Fruit fly (Drosophila melanogaster) S2 (cell line): ENCODE results near the gene Jhbp3.

ENCODE experiments used
- CG8478 ChIP-seq: fragments of >200 bp; optimal IDR thresholded peaks from 2 replicates; lab custom pipeline; 2018
- CTCF ChIP-seq, 2 experiments: fragments of >200 bp; optimal IDR thresholded peaks; 2 replicates each; lab custom pipeline; 2018

The Jhbp3 gene

DNA sequence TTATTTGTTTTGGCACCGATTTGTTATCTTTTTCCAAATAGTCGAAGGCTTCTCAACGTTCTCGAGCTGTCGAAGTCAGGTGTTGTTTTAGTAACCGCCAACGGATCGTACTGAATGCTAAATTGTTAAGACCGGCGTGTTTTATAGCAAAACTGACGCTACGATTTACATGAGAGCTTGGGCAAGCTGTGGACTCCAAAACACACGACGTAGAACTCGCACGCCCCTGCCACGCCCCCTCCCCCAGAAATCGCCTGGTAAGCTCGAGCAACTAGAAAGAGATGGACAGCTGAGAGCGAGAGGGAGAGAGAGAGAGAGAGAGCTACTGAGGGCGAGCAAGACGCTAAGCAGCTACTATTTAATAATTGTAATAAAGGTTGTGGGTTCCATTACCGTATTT lies at the start of gene Jhbp3:
Jhbp3 (minus strand) TSS at position 101 of the 400 bp plus-strand sequence.
- TF ChIP-seq CG8478 (no peak), CTCF (optimal IDR thresholded peaks at IDR 0.05; lab: Kevin White, UChicago) (no peak)

DNA sequence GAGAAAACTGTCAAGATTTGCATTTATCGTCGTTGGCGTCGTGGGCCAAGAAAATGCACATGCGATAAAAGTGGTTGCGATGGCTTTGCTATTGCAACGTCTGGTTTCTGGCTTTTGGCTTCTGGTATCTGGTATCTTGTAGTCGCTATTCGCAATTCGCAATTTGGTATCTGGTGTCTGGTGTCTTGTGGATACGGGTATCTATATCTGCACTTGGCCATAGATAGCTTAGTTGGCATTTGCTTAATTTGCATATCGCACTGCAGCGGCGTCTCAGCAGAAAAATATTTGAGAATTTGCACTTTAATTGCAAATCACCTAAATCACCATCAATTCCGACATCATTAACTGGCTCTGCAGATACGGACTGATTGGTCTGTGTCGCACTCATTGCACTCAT lies 45.6 kb upstream of the Jhbp3 start:
- TF ChIP-seq CTCF (optimal IDR thresholded peaks at IDR 0.05; lab: Kevin White, UChicago) (no peak), CG8478 (no peak)

DNA sequence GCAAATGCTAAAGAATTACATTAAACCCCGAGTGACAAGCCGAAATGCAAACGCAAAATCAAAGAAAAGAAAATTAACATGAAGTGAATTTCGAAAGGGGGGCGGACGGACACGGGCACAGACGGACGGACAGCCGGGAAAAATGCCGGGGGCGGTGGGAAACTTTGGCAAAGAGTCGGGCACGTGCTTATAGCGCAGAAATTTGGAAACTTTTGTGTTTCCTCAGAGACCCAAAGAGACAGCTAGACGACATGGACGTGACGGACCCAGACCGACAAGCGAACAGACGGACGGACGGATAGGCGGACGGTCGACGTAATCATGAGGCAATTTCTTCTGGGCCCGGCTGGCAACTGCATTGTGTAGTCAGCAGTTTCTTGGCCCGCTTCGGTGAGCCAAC lies 43.7 kb upstream of the Jhbp3 start:
- no peak for TF ChIP-seq CTCF (optimal IDR thresholded peaks at IDR 0.05; lab: Kevin White, UChicago)
- no peak for TF ChIP-seq CG8478

DNA sequence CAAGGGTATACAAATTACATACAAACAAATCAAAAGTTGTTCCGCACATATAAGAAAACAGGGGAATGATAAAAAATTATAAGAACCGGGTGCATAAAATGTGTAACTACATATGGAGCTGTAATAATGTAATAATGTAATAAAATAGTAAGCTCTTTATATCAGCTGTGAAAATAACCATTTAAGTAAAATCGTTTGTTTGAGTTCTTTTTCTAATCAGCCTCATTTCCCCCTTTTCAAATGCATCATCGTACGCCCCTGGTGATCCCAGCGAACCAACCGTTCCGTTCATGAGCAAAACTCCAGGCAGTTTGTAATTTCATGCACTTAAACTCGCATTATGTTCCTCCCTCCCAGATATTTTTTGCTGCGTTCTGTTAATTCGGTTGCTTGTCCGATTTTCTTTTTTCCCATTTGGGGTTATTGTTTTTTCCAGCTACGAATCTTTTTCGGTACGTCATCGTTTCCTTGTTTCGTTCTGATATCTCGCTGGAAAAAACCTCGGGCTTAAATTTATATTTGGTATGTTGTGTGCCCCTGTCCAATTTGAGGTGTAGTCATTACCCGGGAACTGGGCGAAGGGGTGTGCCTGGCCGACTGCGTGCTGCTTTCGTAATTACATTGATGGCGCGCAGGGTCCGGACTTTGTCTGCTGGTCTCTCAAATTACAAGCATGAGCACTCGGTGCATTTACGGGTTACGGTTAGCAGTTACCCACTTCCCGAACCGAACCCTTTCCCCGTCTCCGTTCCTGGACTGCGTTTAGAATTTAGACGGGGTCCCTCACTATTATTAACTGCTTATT lies 42.5 kb upstream of the Jhbp3 start:
- TF ChIP-seq CG8478 (no peak), CTCF (optimal IDR thresholded peaks at IDR 0.05; lab: Kevin White, UChicago) (no peak)

DNA sequence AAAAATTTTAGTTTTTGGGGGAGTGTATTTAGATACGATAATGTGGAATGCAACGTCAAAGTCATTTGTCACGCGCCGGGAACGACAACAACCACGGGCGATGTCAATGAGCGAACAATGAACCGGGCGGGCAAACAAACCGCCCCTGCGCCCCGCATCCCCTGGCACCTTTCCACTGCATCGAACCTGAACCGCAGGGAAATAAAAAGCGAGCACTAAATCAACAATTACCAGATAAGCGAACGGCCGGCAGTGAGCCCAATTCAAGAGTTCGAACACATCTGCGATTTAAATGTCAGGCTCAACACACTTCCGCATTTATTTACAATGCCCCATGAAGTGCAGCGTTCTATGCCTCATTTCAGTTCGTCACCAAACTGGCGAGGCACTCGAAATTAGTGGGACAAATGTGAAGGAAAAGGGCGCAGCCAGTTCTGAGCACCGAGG lies 41.5 kb upstream of the Jhbp3 start:
- TF ChIP-seq CTCF (optimal IDR thresholded peaks at IDR 0.05; lab: Kevin White, UChicago) (no peak), CG8478 (no peak)

DNA sequence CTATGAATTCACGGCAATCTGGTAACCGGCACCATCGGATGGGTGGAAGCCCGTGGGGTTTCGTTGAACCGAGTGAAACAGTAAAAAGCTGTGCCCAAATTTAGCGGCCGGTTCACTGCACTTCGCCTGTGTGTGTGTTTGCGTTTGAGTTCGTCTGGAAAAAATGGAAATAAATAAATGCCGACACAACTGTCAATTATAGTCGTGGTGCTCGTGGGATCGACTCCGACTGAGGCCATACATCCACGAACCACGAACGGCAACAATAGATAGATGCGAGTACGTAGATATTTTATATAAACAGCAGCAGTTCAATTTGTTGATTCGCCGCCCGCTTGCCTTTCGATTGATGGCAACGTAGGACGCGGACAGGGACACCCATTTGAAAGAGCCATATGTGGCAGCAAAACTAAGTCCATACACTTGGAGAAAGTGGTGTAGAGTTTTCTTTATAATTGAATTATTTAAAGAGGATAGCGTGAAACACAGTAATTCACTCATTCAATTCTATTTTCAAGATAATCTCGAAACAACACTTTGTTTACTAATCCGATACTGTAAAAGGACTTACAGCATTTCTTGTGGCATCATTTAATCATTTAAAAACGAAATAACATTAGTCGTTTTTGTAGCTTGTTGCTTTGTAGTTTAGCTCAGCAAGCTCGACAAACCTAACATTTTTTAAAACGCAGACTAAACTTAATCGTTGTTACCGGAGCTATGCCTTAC lies 40.7 kb upstream of the Jhbp3 start:
- no peak for TF ChIP-seq CG8478
- no peak for TF ChIP-seq CTCF (optimal IDR thresholded peaks at IDR 0.05; lab: Kevin White, UChicago)

DNA sequence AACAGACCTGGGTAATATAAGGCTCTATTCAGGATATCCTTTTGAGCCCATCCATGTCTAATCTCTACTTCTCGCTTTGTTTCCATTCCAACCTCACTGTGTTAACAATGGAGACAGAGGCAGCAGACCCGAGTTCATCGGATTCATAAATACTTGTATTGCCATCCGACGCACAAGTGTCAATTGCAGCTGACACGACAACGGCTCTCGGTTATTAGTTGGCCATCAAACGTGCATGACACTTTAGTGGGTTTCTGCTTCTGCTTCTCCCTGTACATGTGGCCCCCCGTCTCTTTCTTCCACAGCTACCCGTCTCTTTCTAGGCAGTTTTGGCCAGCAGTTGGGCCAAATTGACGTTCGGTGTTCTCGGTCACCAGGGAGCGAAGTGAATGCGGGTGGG lies 39.6 kb upstream of the Jhbp3 start:
- TF ChIP-seq CTCF (optimal IDR thresholded peaks at IDR 0.05; lab: Kevin White, UChicago) (no peak), CG8478 (no peak)

DNA sequence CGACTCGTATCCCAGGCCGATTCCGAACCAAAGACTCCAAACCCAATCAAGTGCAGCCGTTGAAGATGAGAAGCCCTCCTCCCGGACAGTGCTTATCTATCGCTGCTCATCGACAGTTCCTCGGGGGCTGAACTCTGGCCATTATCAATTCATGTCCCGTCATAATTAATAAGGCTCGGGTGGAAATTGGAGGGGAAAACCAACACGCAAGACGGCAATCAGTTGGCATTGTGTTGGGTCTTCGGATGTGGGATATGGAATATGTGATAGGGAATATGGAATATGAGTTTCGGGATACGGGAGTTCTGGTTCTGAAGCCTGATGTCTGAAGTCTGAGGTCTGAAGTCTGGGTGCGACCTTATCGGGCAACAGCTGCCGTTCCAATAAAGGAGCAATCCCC lies 38.3 kb upstream of the Jhbp3 start:
- TF ChIP-seq CTCF (optimal IDR thresholded peaks at IDR 0.05; lab: Kevin White, UChicago), result no peak
- no peak for TF ChIP-seq CG8478

DNA sequence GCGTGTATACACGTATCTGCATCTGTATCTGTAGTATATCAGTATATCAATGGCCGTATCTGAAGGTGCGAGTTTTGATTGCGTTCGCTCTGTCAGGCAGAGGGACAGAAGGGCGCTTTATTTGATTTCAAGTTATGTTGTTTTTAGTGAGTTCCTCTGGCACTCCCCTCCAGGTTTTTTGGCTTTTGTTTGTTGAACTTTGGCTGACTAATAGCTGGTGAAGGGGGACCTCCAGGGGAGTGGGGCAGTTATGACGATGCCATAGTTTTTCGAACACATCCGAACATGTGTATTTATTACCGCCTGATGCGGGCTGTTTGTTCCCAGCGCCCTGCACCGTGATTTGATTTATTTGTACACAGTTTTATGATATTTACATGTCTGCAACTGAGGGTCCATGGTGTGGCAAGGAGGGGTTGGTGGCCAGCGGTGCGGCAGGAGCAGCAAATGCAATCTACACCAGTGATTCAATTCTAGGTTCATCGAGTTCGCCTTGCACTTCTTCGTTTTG lies 37.2 kb upstream of the Jhbp3 start:
- TF ChIP-seq CG8478 (no peak), CTCF (optimal IDR thresholded peaks at IDR 0.05; lab: Kevin White, UChicago) (no peak)

DNA sequence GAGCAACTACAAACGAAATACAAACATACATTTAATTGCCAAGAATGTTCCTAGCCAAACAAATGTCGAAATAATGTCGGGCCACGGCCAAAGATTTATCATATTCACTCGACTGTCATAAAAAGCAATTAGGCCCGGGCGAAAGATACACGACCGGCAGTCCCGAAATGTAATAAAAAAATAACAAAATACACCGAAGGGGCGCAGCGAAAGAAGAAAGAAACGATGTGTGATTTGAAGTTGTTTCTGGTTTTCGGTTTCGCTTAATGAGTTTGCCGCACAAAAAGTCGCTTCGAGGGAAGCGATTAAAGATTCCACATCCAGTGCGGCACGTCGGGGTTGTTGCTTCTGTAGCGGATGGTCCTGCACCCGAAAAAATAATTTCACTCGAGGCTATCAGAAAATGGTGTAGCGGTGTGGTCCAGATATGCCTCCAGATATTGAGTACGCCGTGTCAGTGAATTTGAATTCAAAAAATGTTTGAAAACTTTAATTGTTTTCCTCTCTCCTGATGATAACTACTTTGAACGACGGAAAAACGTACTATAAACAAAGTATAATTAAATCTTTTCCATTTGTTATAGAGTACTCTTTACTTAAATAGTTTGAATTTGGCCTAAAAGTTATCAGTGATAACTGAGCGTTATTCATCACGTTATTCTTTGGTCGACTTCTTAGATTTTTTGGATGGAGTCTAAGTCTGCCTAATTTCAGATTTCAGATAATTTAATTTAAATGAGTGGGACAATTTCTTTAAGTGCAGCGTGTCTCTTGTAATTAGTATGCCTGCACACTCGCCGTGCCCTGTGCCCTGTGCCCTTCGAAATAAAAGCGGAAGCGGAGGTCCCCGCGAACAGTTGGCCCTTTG lies 34.3 kb upstream of the Jhbp3 start:
- TF ChIP-seq CTCF (optimal IDR thresholded peaks at IDR 0.05; lab: Kevin White, UChicago), result no peak
- TF ChIP-seq CG8478, result no peak

DNA sequence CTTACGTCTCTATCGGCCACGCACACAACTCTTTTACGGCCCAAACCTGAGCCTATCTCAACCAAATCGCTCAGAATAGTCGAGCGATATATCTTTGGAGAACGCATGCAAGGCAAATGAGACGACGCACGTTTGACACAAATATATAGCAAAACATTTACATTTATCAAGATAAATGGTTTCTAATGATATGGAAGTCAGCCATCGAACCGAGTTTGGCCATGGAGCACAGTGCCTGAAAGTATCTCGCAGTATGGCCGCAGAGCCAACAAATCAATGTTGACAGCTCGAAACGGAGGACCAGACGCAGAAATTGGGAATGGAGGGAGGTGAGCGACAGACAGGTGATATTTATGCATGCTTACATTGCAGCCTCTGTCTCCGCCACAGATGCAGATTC lies 32.4 kb upstream of the Jhbp3 start:
- no peak for TF ChIP-seq CTCF (optimal IDR thresholded peaks at IDR 0.05; lab: Kevin White, UChicago)
- TF ChIP-seq CG8478, result no peak

DNA sequence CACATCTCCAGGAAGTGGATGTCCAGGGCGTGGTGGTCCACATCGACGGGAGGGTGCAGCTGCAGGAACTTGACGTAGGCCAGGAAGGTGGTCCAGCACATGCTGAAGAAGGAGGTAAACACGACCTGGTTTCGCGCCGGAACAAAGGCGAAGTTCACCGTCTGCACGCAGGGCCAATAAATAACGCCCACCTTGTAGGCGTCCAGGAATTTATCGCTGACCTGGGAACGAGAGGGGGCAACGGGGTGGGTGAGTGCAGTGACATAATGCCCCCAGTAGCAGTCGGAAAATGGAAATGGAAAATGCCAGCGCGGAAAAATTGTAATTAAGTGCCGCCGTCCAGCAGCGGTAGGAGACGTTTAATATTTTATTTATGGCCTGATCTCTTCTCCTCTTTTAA lies 31.6 kb upstream of the Jhbp3 start:
- TF ChIP-seq CTCF (optimal IDR thresholded peaks at IDR 0.05; lab: Kevin White, UChicago), result no peak
- no peak for TF ChIP-seq CG8478

DNA sequence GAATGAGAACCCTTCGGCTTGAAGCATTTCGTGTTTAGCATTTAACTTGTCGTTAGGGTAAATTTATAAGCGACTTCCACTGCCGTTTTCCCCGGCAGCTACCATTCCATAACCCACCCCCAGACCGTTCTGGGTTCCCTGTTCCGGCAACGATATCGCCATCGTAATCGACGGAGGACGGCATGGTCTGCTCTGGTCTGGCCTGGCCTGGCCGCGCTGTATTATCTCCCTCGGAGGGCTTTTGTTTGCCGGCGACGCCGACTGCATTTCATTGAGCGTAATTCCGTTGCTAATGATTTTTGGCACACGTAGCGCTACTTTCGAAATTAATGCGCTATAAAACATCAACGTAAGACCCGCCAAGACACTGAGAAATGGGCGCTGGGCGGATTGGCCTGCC lies 29.6 kb upstream of the Jhbp3 start:
- no peak for TF ChIP-seq CTCF (optimal IDR thresholded peaks at IDR 0.05; lab: Kevin White, UChicago)

DNA sequence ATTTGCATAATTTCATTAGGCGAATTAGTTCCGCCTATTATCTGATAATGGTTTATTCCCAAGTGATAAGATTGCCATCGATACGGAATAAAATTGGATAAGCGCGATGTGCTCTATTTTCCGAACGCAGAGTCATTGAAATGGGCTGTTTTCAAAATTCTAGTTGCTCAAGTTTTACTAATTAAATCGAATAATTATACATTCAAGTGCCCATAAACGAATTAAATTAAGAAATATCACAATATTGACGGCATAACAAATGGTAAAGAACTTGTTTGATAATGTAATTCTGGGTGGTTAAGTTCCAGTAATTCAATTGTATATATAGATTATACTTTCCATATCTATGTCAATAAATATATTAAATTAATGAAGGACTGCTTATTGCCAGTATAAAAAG lies 29.1 kb upstream of the Jhbp3 start, which contains the start of gene CG14662:
CG14662 (minus strand) TSS at position 101 of the 400 bp plus-strand sequence.
- no peak for TF ChIP-seq CG8478
- no peak for TF ChIP-seq CTCF (optimal IDR thresholded peaks at IDR 0.05; lab: Kevin White, UChicago)

DNA sequence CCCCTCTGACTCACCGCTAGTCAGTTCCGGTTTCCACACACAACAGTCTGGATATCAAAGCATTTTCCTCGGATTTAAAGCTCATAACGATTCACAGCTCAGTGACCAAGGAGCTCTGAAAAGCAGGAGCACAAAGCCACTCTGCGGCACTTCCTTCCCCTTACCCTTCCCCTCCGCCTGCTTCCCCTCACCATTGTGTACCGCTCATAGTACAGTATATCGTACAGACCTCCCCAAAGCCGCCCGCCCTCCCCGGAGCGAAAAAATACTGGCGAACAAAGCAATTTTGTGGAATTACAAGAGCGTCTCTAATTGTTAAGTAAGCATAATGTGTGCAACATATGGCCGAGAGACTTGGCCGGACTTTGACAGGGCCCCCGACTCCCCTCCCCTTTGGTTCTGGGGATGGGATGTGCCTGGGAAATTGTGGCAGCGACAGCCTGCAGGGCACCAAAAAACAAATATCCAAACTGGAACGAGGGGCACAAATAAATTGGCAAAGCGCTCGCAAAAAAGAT lies 26.1 kb upstream of the Jhbp3 start:
- no peak for TF ChIP-seq CTCF (optimal IDR thresholded peaks at IDR 0.05; lab: Kevin White, UChicago)
- no peak for TF ChIP-seq CG8478
